Worm (Caenorhabditis elegans): ENCODE measurements around the gene fln-2.

fln-2 gene

ce11 chrX:9465722-9466132 lies 68.2 kb downstream of the fln-2 start (continued):
- TF ChIP-seq R02D3.7 (tag; optimal IDR thresholded peaks at IDR 0.05) (peak; percentile 94), nhr-77 (tag; optimal IDR thresholded peaks at IDR 0.05) (peak; percentile 99), nhr-12 (tag; optimal IDR thresholded peaks at IDR 0.05) (peak; percentile 28), jun-1 (tag; optimal IDR thresholded peaks at IDR 0.05) (peak; percentile 100), pha-4 (tag; optimal IDR thresholded peaks at IDR 0.05) (peak; percentile 99), ceh-82 (tag; optimal IDR thresholded peaks at IDR 0.05) (peak; percentile 97), nhr-25 (tag; optimal IDR thresholded peaks at IDR 0.05) (peak; percentile 96), nhr-23 (tag; optimal IDR thresholded peaks at IDR 0.05) (peak; percentile 99), snpc-4 (tag; optimal IDR thresholded peaks at IDR 0.05) (peak; percentile 94), mml-1 (tag; optimal IDR thresholded peaks at IDR 0.05) (no peak), ceh-28 (tag; optimal IDR thresholded peaks at IDR 0.05) (peak; percentile 100), egl-27 (tag; optimal IDR thresholded peaks at IDR 0.05) (peak; percentile 93), ama-1 (optimal IDR thresholded peaks at IDR 0.05) (no peak), pqm-1 (tag; optimal IDR thresholded peaks at IDR 0.05) (peak; percentile 90), nhr-28 (tag; optimal IDR thresholded peaks at IDR 0.05) (peak; percentile 100), sea-2 (GFP tag; optimal IDR thresholded peaks at IDR 0.05) (peak; percentile 3)

DNA sequence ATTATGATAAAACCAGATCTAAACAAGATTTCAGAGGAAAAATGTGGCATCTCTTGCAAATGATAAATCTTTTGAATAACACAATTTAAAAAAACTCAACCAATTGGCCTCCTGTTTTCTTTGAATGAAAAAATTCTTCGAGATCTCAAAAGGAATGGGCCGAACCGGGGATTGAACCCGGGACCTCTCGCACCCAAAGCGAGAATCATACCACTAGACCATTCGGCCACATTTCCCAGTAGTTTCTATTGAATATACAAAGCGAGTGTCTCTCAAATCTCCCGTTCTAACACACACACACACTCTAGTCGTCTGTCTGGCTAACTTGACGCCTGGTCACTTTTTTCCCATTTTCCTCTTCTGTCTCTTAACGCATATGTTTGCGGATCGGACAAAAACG lies 70.1 kb downstream of the fln-2 start:
- TF ChIP-seq nhr-23 (tag; optimal IDR thresholded peaks at IDR 0.05) (peak; percentile 55), lin-39 (tag; optimal IDR thresholded peaks at IDR 0.05) (peak; percentile 40), nhr-25 (tag; optimal IDR thresholded peaks at IDR 0.05) (peak; percentile 45), jun-1 (tag; optimal IDR thresholded peaks at IDR 0.05) (peak; percentile 59), egl-5 (tag; optimal IDR thresholded peaks at IDR 0.05) (peak; percentile 78), eor-1 (tag; optimal IDR thresholded peaks at IDR 0.05) (peak in 1 of 2 experiments; percentile 66), ama-1 (optimal IDR thresholded peaks at IDR 0.05) (no peak), nfya-1 (tag; optimal IDR thresholded peaks at IDR 0.05; ENCODE audit: insufficient read depth) (peak; percentile 41), R02D3.7 (tag; optimal IDR thresholded peaks at IDR 0.05) (peak; percentile 25), snpc-4 (tag; optimal IDR thresholded peaks at IDR 0.05) (peak; percentile 25), hmg-11 (tag; optimal IDR thresholded peaks at IDR 0.05) (peak; percentile 94), pha-4 (tag; optimal IDR thresholded peaks at IDR 0.05) (peak; percentile 60), nhr-11 (tag; optimal IDR thresholded peaks at IDR 0.05) (no peak), lin-15B (tag; optimal IDR thresholded peaks at IDR 0.05) (peak; percentile 18), nhr-77 (tag; optimal IDR thresholded peaks at IDR 0.05) (peak; percentile 41), ceh-82 (tag; optimal IDR thresholded peaks at IDR 0.05) (peak; percentile 55), lsy-12 (tag; optimal IDR thresholded peaks at IDR 0.05) (peak; percentile 76), egl-27 (tag; optimal IDR thresholded peaks at IDR 0.05) (peak; percentile 66), fos-1 (tag; optimal IDR thresholded peaks at IDR 0.05) (peak; percentile 27), zag-1 (tag; optimal IDR thresholded peaks at IDR 0.05) (no peak), ceh-16 (tag; optimal IDR thresholded peaks at IDR 0.05) (no peak), ztf-4 (tag; optimal IDR thresholded peaks at IDR 0.05) (peak; percentile 19), skn-1 (tag; optimal IDR thresholded peaks at IDR 0.05) (peak; percentile 17), pqm-1 (tag; optimal IDR thresholded peaks at IDR 0.05) (no peak), nhr-12 (tag; optimal IDR thresholded peaks at IDR 0.05) (no peak), elt-1 (tag; optimal IDR thresholded peaks at IDR 0.05) (peak; percentile 21), tbx-2 (tag; optimal IDR thresholded peaks at IDR 0.05) (peak; percentile 77), ceh-28 (tag; optimal IDR thresholded peaks at IDR 0.05) (peak; percentile 44), nhr-43 (tag; optimal IDR thresholded peaks at IDR 0.05; ENCODE audit: poor library complexity, severe bottlenecking) (peak; percentile 91), fkh-10 (GFP tag; optimal IDR thresholded peaks at IDR 0.05) (no peak)

ce11 chrX:9472170-9472569 lies 74.7 kb downstream of the fln-2 start, which contains the start of gene gap-2:
gap-2 (plus strand) TSS chrX:9472470.
- TF ChIP-seq eor-1 (tag; optimal IDR thresholded peaks at IDR 0.05): no peak

ce11 chrX:9476752-9477151 lies 79.3 kb downstream of the fln-2 start:
- no peak for TF ChIP-seq mml-1 (tag; optimal IDR thresholded peaks at IDR 0.05)
- TF ChIP-seq aly-2 (tag; optimal IDR thresholded peaks at IDR 0.05): no peak
- no peak for TF ChIP-seq lin-15B (tag; optimal IDR thresholded peaks at IDR 0.05)
- no peak for TF ChIP-seq ztf-11 (tag; optimal IDR thresholded peaks at IDR 0.05)
- TF ChIP-seq nfya-1 (tag; optimal IDR thresholded peaks at IDR 0.05; ENCODE audit: insufficient read depth): no peak
- TF ChIP-seq nhr-67 (tag; optimal IDR thresholded peaks at IDR 0.05): no peak
- no peak for TF ChIP-seq mdl-1 (tag; optimal IDR thresholded peaks at IDR 0.05)
- no peak for TF ChIP-seq snpc-4 (tag; optimal IDR thresholded peaks at IDR 0.05)
- no peak for TF ChIP-seq hmg-11 (tag; optimal IDR thresholded peaks at IDR 0.05)
- no peak for TF ChIP-seq pqm-1 (tag; optimal IDR thresholded peaks at IDR 0.05)
- no peak for TF ChIP-seq nhr-23 (tag; optimal IDR thresholded peaks at IDR 0.05)
- TF ChIP-seq nhr-28 (tag; optimal IDR thresholded peaks at IDR 0.05): no peak
- no peak for TF ChIP-seq ceh-82 (tag; optimal IDR thresholded peaks at IDR 0.05)
- no peak for TF ChIP-seq fos-1 (tag; optimal IDR thresholded peaks at IDR 0.05)
- no peak for TF ChIP-seq egl-5 (tag; optimal IDR thresholded peaks at IDR 0.05)
- TF ChIP-seq R02D3.7 (tag; optimal IDR thresholded peaks at IDR 0.05): no peak
